Worm (Caenorhabditis elegans) whole organism, young adult: ENCODE measurements around the gene C11E4.7.

ENCODE experiments used
- Y53F4B.3 ChIP-seq: fragments of 200-800 bp; sonication (Bioruptor generic); IDR thresholded peaks from 2 replicates; pipeline ENCODE4 v1.3.6; 2022; ENCODE audit warnings: missing genetic modification reagents, missing genetic modification characterization, missing compliant biosample characterization
- dpl-1 ChIP-seq: fragments of 150-350 bp; optimal IDR thresholded peaks from 2 replicates; lab custom pipeline; 2014; ENCODE audit warnings: missing biosample characterization, missing genetic modification reagents, missing genetic modification characterization
- let-526 ChIP-seq: fragments of 200-800 bp; sonication (Bioruptor generic); IDR thresholded peaks from 2 replicates; pipeline ENCODE4 v1.3.6; 2022; ENCODE audit warnings: missing genetic modification reagents, missing genetic modification characterization, missing compliant biosample characterization
- sea-2 ChIP-seq: fragments of 200-800 bp; sonication (Bioruptor generic); IDR thresholded peaks from 2 replicates; pipeline ENCODE4 v1.3.6; 2022; ENCODE audit warnings: missing genetic modification characterization, missing compliant biosample characterization

ce11 chrX:9587642-9588041, 29.4 kb upstream of the C11E4.7 start, which contains the start of gene gpx-3:
- TF ChIP-seq let-526 (no peak), Y53F4B.3 (GFP tag; lab: Robert Waterston, UW) (no peak), sea-2 (GFP tag; lab: Robert Waterston, UW) (no peak), dpl-1 (GFP tag; lab: Kevin White, UChicago) (no peak)
